Worm (Caenorhabditis elegans) whole organism, midembryonic: Measurements from ENCODE around the gene odr-7.

ENCODE experiments used
- T22C8.4 ChIP-seq: fragments of 200-800 bp; sonication (Bioruptor generic); IDR thresholded peaks from 2 replicates; pipeline ENCODE4 v1.3.6; 2022; ENCODE audit warnings: missing genetic modification characterization, missing compliant biosample characterization
- cog-1 ChIP-seq: sonication (generic microtip); optimal IDR thresholded peaks from 2 replicates; lab custom pipeline; 2016; ENCODE audit warnings: missing genetic modification characterization, missing compliant biosample characterization
- flt-1 ChIP-seq: fragments of 200-800 bp; sonication (Bioruptor generic); IDR thresholded peaks from 2 replicates; pipeline ENCODE4 v1.3.6; 2022; ENCODE audit warnings: missing genetic modification characterization, missing compliant biosample characterization
- klf-2 ChIP-seq: fragments of 200-800 bp; sonication (Bioruptor generic); conservative IDR thresholded peaks from 2 replicates; pipeline ENCODE4 v1.3.6; 2022; ENCODE audit warnings: missing genetic modification reagents, missing genetic modification characterization, missing compliant biosample characterization

DNA sequence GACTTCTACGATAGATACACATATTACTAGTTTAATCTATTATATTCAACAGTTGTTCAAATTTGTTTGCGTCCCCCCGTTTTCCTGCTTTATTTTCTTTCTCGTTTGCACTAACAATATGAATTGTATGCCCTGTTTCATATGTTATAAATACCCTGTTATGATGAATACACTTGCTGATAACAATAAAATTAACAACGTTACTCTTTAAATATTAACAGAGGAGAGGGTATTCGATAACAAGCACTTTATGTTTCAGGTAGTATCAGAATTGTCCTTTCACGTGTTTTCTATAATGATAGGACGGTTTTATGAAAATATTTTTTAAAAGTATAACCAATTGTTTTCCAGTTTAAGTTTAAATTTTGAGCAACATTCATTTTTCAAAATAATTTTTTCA is 17.0 kb upstream of the odr-7 start:
- TF ChIP-seq flt-1 (GFP tag; lab: Robert Waterston, UW) (no peak), T22C8.4 (GFP tag; lab: Robert Waterston, UW) (no peak), cog-1 (tag; lab: Kevin White, UChicago) (no peak), klf-2 (GFP tag; lab: Robert Waterston, UW) (no peak)
